Worm (Caenorhabditis elegans) whole organism, young adult: ENCODE results near the gene F46B3.23.

Source experiments
- C06A6.2 ChIP-seq: fragments of 200-800 bp; sonication (Bioruptor generic); conservative IDR thresholded peaks from 2 replicates; pipeline ENCODE4 v1.3.6; 2022; ENCODE audit warnings: missing genetic modification characterization, missing compliant biosample characterization
- T26A5.8 ChIP-seq: sonication (generic microtip); optimal IDR thresholded peaks from 2 replicates; lab custom pipeline; 2016; ENCODE audit warnings: missing genetic modification characterization, missing compliant biosample characterization
- Y56A3A.18 ChIP-seq: fragments of 200-800 bp; sonication (Bioruptor generic); IDR thresholded peaks from 2 replicates; pipeline ENCODE4 v1.3.6; 2022; ENCODE audit warnings: missing genetic modification reagents, missing genetic modification characterization, missing compliant biosample characterization
- cebp-2 ChIP-seq: fragments of 200-800 bp; sonication (Bioruptor generic); IDR thresholded peaks from 2 replicates; pipeline ENCODE4 v1.3.6; 2022; ENCODE audit warnings: missing genetic modification characterization, missing compliant biosample characterization
- nfya-1 ChIP-seq: sonication (generic microtip); optimal IDR thresholded peaks from 2 replicates; lab custom pipeline; 2017; ENCODE audit warnings: antibody characterized with exemption, missing compliant biosample characterization, missing genetic modification characterization, borderline replicate concordance; ENCODE audit not compliant: insufficient read depth
- nhr-179 ChIP-seq: sonication (generic microtip); optimal IDR thresholded peaks from 2 replicates; lab custom pipeline; 2016; ENCODE audit warnings: mild to moderate bottlenecking, missing genetic modification characterization, missing compliant biosample characterization
- pha-4 ChIP-seq: fragments of 150-350 bp; sonication (generic microtip); optimal IDR thresholded peaks from 2 replicates; lab custom pipeline; 2014; ENCODE audit warnings: missing biosample characterization, missing genetic modification reagents, missing genetic modification characterization
- somi-1 ChIP-seq: fragments of 200-800 bp; sonication (Bioruptor generic); optimal IDR thresholded peaks from 2 replicates; lab custom pipeline; 2018; ENCODE audit warnings: mild to moderate bottlenecking, missing genetic modification characterization, missing compliant biosample characterization

ce11 chrV:20597076-20597475 is 9.4 kb downstream of the F46B3.23 start, which contains the start of gene F46B3.1:
- TF ChIP-seq pha-4 (tag; lab: Kevin White, UChicago) = no peak
- no peak for TF ChIP-seq nhr-179 (tag; lab: Kevin White, UChicago)
- TF ChIP-seq nfya-1 (tag; lab: Kevin White, UChicago) = no peak
- TF ChIP-seq cebp-2 = no peak
- TF ChIP-seq Y56A3A.18 (GFP tag; lab: Robert Waterston, UW) = no peak
- TF ChIP-seq somi-1 = no peak
- no peak for TF ChIP-seq T26A5.8 (tag; lab: Kevin White, UChicago)
- TF ChIP-seq C06A6.2 (GFP tag; lab: Robert Waterston, UW) = no peak
